Fruit fly (Drosophila melanogaster) S2 (cell line): ENCODE data around the gene cic.

ENCODE experiments used
- CG8478 ChIP-seq: fragments of >200 bp; optimal IDR thresholded peaks from 2 replicates; lab custom pipeline; 2018
- CTCF ChIP-seq, 2 experiments: fragments of >200 bp; optimal IDR thresholded peaks; 2 replicates each; lab custom pipeline; 2018

- no peak for TF ChIP-seq CTCF (optimal IDR thresholded peaks at IDR 0.05; lab: Kevin White, UChicago)
- no peak for TF ChIP-seq CG8478 (lab: Kevin White, UChicago)
Measured at dm6 chr3R:20350278-20350677, 97.7 kb downstream of the cic start.
